Worm (Caenorhabditis elegans) whole organism, midembryonic: ENCODE measurements around the gene F49C5.5.

Experiments
- T22C8.4 ChIP-seq: fragments of 200-800 bp; sonication (Bioruptor generic); IDR thresholded peaks from 2 replicates; pipeline ENCODE4 v1.3.6; 2022; ENCODE audit warnings: missing genetic modification characterization, missing compliant biosample characterization
- flt-1 ChIP-seq: fragments of 200-800 bp; sonication (Bioruptor generic); IDR thresholded peaks from 2 replicates; pipeline ENCODE4 v1.3.6; 2022; ENCODE audit warnings: missing genetic modification characterization, missing compliant biosample characterization
- klf-2 ChIP-seq: fragments of 200-800 bp; sonication (Bioruptor generic); conservative IDR thresholded peaks from 2 replicates; pipeline ENCODE4 v1.3.6; 2022; ENCODE audit warnings: missing genetic modification reagents, missing genetic modification characterization, missing compliant biosample characterization
- med-1 ChIP-seq: sonication (generic microtip); optimal IDR thresholded peaks from 2 replicates; lab custom pipeline; 2017; ENCODE audit warnings: missing genetic modification characterization, mild to moderate bottlenecking, missing compliant biosample characterization, antibody characterized with exemption, missing genetic modification reagents; ENCODE audit not compliant: insufficient read depth
- ref-1 ChIP-seq: fragments of 200-800 bp; sonication (Bioruptor generic); conservative IDR thresholded peaks from 2 replicates; pipeline ENCODE4 v1.3.6; 2022; ENCODE audit warnings: missing genetic modification reagents, missing genetic modification characterization, missing compliant biosample characterization
- tab-1 ChIP-seq: fragments of 200-800 bp; sonication (Bioruptor generic); IDR thresholded peaks from 2 replicates; pipeline ENCODE4 v1.3.6; 2022; ENCODE audit warnings: missing genetic modification characterization, missing compliant biosample characterization
- ztf-29 ChIP-seq: fragments of 200-800 bp; sonication (Bioruptor generic); IDR thresholded peaks from 2 replicates; pipeline ENCODE4 v1.3.6; 2022; ENCODE audit warnings: missing genetic modification reagents, missing genetic modification characterization, missing compliant biosample characterization

ce11 chrII:12496981-12497380 lies 49.3 kb downstream of the F49C5.5 start, which contains the start of gene T21B4.3:
- TF ChIP-seq klf-2 (GFP tag; lab: Robert Waterston, UW), result no peak
- TF ChIP-seq flt-1, result no peak
- TF ChIP-seq med-1 (GFP tag; lab: Kevin White, UChicago), result no peak
- TF ChIP-seq T22C8.4 (GFP tag; lab: Robert Waterston, UW), result no peak
- TF ChIP-seq ztf-29, result no peak
- TF ChIP-seq tab-1 (GFP tag; lab: Robert Waterston, UW), result no peak
- TF ChIP-seq ref-1 (GFP tag; lab: Robert Waterston, UW), result no peak
